Fruit fly (Drosophila melanogaster) whole organism, embryonic: ENCODE results near the gene Dap160.

Source experiments
- Abd-B ChIP-seq: fragments of 200-800 bp; sonication (Bioruptor generic); optimal IDR thresholded peaks from 2 replicates; lab custom pipeline; 2018; ENCODE audit warnings: missing biosample characterization, mild to moderate bottlenecking, missing genetic modification characterization, moderate library complexity
- Asciz ChIP-seq: fragments of 200-800 bp; sonication (Bioruptor generic); optimal IDR thresholded peaks from 2 replicates; lab custom pipeline; 2017; ENCODE audit warnings: missing biosample characterization, mild to moderate bottlenecking, missing genetic modification characterization, missing genetic modification reagents
- CG1024 ChIP-seq: fragments of 200-800 bp; sonication (Bioruptor generic); IDR thresholded peaks from 2 replicates; pipeline ENCODE4 v1.3.6; 2022; ENCODE audit warnings: missing biosample characterization, missing genetic modification characterization
- CG10462 ChIP-seq: fragments of 200-800 bp; sonication (Bioruptor generic); optimal IDR thresholded peaks from 2 replicates; lab custom pipeline; 2016; ENCODE audit warnings: missing biosample characterization, missing genetic modification characterization
- CG11085 ChIP-seq: fragments of 200-800 bp; sonication (Bioruptor generic); IDR thresholded peaks from 2 replicates; pipeline ENCODE4 v1.3.6; 2022; ENCODE audit warnings: missing biosample characterization, missing genetic modification characterization
- CG11456 ChIP-seq: fragments of 200-800 bp; sonication (Bioruptor generic); IDR thresholded peaks from 3 replicates; pipeline ENCODE4 v1.3.6; 2022; ENCODE audit warnings: missing biosample characterization, missing genetic modification characterization
- CG11504 ChIP-seq: fragments of 200-800 bp; sonication (Bioruptor generic); optimal IDR thresholded peaks from 3 replicates; lab custom pipeline; 2019; ENCODE audit warnings: missing biosample characterization, mild to moderate bottlenecking, missing genetic modification characterization, moderate library complexity
- CG11696 ChIP-seq: fragments of 200-800 bp; sonication (Bioruptor generic); IDR thresholded peaks from 2 replicates; pipeline ENCODE4 v1.3.6; 2022; ENCODE audit warnings: missing biosample characterization, missing genetic modification characterization
- CG12155 ChIP-seq: fragments of 200-800 bp; sonication (Bioruptor generic); optimal IDR thresholded peaks from 3 replicates; lab custom pipeline; 2016; ENCODE audit warnings: missing biosample characterization, missing genetic modification characterization
- CG13123 ChIP-seq: fragments of 200-800 bp; sonication (Bioruptor generic); optimal IDR thresholded peaks from 2 replicates; lab custom pipeline; 2016; ENCODE audit warnings: missing biosample characterization, missing genetic modification characterization
- CG15696 ChIP-seq: fragments of 200-800 bp; sonication (Bioruptor generic); optimal IDR thresholded peaks from 2 replicates; lab custom pipeline; 2019; ENCODE audit warnings: missing biosample characterization, mild to moderate bottlenecking, missing genetic modification characterization, moderate library complexity
- CG18262 ChIP-seq: fragments of 200-800 bp; optimal IDR thresholded peaks from 3 replicates; lab custom pipeline; 2019; ENCODE audit warnings: missing biosample characterization, mild to moderate bottlenecking, missing genetic modification characterization, moderate library complexity
- CG18619 ChIP-seq: fragments of 200-800 bp; sonication (Bioruptor generic); optimal IDR thresholded peaks from 3 replicates; lab custom pipeline; 2017; ENCODE audit warnings: missing biosample characterization, mild to moderate bottlenecking, missing genetic modification characterization
- CG32772 ChIP-seq: fragments of 200-800 bp; sonication (Bioruptor generic); IDR thresholded peaks from 2 replicates; pipeline ENCODE4 v1.3.6; 2022; ENCODE audit warnings: missing biosample characterization, missing genetic modification characterization
- CG3281 ChIP-seq: fragments of 200-800 bp; sonication (Bioruptor generic); optimal IDR thresholded peaks from 3 replicates; lab custom pipeline; 2017; ENCODE audit warnings: missing biosample characterization, mild to moderate bottlenecking, missing genetic modification characterization
- CG6254 ChIP-seq: fragments of 200-800 bp; sonication (Bioruptor generic); optimal IDR thresholded peaks from 3 replicates; lab custom pipeline; 2017; ENCODE audit warnings: mild to moderate bottlenecking, missing biosample characterization, missing genetic modification reagents, missing genetic modification characterization
- CG6791 ChIP-seq: fragments of 200-800 bp; sonication (Bioruptor generic); IDR thresholded peaks from 3 replicates; pipeline ENCODE4 v1.3.6; 2022; ENCODE audit warnings: missing biosample characterization, missing genetic modification characterization; ENCODE audit not compliant: partially characterized antibody
- CG6854 ChIP-seq: fragments of 200-800 bp; sonication (Bioruptor generic); optimal IDR thresholded peaks from 3 replicates; lab custom pipeline; 2017; ENCODE audit warnings: missing biosample characterization, mild to moderate bottlenecking, missing genetic modification characterization
- CG8765 ChIP-seq: fragments of 200-800 bp; sonication (Bioruptor generic); IDR thresholded peaks from 2 replicates; pipeline ENCODE4 v1.3.6; 2022; ENCODE audit warnings: missing biosample characterization, missing genetic modification characterization
- CG9876 ChIP-seq: fragments of 200-800 bp; sonication (Bioruptor generic); optimal IDR thresholded peaks from 2 replicates; lab custom pipeline; 2016; ENCODE audit warnings: missing biosample characterization, missing genetic modification characterization
- Dll ChIP-seq: fragments of 200-800 bp; sonication (Bioruptor generic); IDR thresholded peaks from 4 replicates; pipeline ENCODE4 v1.3.6; 2022; ENCODE audit warnings: missing biosample characterization, missing genetic modification characterization; ENCODE audit not compliant: partially characterized antibody
- E2f1 ChIP-seq: fragments of 200-800 bp; sonication (Bioruptor generic); IDR thresholded peaks from 2 replicates; pipeline ENCODE4 v1.3.6; 2022; ENCODE audit warnings: missing biosample characterization, missing genetic modification characterization
- Hr78 ChIP-seq, 2 experiments: fragments of 200-800 bp in 1 of 2; fragments of >200 bp in 1 of 2; sonication (Bioruptor generic) in 1 of 2; optimal IDR thresholded peaks; 2 replicates each; lab custom pipeline; 2017 to 2019; ENCODE audit warnings: missing biosample characterization in 2 of 2, missing genetic modification characterization in 2 of 2, mild to moderate bottlenecking in 1 of 2, moderate library complexity in 1 of 2
- Mrtf ChIP-seq: fragments of 200-800 bp; sonication (Bioruptor generic); IDR thresholded peaks from 3 replicates; pipeline ENCODE4 v1.3.6; 2022; ENCODE audit warnings: missing biosample characterization, missing genetic modification characterization
- Oli ChIP-seq: fragments of 200-800 bp; sonication (Bioruptor generic); optimal IDR thresholded peaks from 2 replicates; lab custom pipeline; 2018; ENCODE audit warnings: missing biosample characterization, mild to moderate bottlenecking, missing genetic modification characterization, moderate library complexity
- Sin3A ChIP-seq: fragments of >200 bp; optimal IDR thresholded peaks from 2 replicates; lab custom pipeline; 2018
- Six4 ChIP-seq: fragments of 200-800 bp; sonication (Bioruptor generic); optimal IDR thresholded peaks from 2 replicates; lab custom pipeline; 2016; ENCODE audit warnings: missing biosample characterization, missing genetic modification characterization
- aop ChIP-seq: fragments of 200-800 bp; sonication (Bioruptor generic); IDR thresholded peaks from 2 replicates; pipeline ENCODE4 v1.3.6; 2022; ENCODE audit warnings: missing biosample characterization, missing genetic modification characterization
- ap ChIP-seq: fragments of 200-800 bp; sonication (Bioruptor generic); IDR thresholded peaks from 2 replicates; pipeline ENCODE4 v1.3.6; 2022; ENCODE audit warnings: missing biosample characterization, missing genetic modification characterization
- bbx ChIP-seq: fragments of 200-800 bp; sonication (Bioruptor generic); IDR thresholded peaks from 2 replicates; pipeline ENCODE4 v1.3.6; 2022; ENCODE audit warnings: missing biosample characterization, missing genetic modification characterization; ENCODE audit not compliant: partially characterized antibody
- btn ChIP-seq: fragments of 200-800 bp; sonication (Bioruptor generic); optimal IDR thresholded peaks from 2 replicates; lab custom pipeline; 2016; ENCODE audit warnings: missing biosample characterization, missing genetic modification characterization
- cad ChIP-seq: fragments of >200 bp; optimal IDR thresholded peaks from 2 replicates; lab custom pipeline; 2017; ENCODE audit warnings: missing biosample characterization, missing genetic modification characterization
- ci ChIP-seq: fragments of 200-800 bp; sonication (Bioruptor generic); IDR thresholded peaks from 3 replicates; pipeline ENCODE4 v1.3.6; 2022; ENCODE audit warnings: missing biosample characterization, missing genetic modification characterization
- croc ChIP-seq: fragments of 200-800 bp; sonication (Bioruptor generic); conservative IDR thresholded peaks from 3 replicates; pipeline ENCODE4 v1.3.6; 2022; ENCODE audit warnings: missing biosample characterization, missing genetic modification characterization
- gce ChIP-seq: fragments of 200-800 bp; sonication (Bioruptor generic); IDR thresholded peaks from 3 replicates; pipeline ENCODE4 v1.3.6; 2022; ENCODE audit warnings: missing biosample characterization, missing genetic modification characterization
- gem ChIP-seq: fragments of 200-800 bp; sonication (Bioruptor generic); optimal IDR thresholded peaks from 2 replicates; lab custom pipeline; 2019; ENCODE audit warnings: missing biosample characterization, mild to moderate bottlenecking, missing genetic modification characterization, moderate library complexity
- jigr1 ChIP-seq: fragments of 200-800 bp; sonication (Bioruptor generic); IDR thresholded peaks from 3 replicates; pipeline ENCODE4 v1.3.6; 2022; ENCODE audit warnings: missing biosample characterization, missing genetic modification characterization
- kay ChIP-seq: fragments of 200-800 bp; sonication (Bioruptor generic); optimal IDR thresholded peaks from 2 replicates; lab custom pipeline; 2016; ENCODE audit warnings: missing biosample characterization, missing genetic modification characterization
- nau ChIP-seq: fragments of 200-800 bp; sonication (Bioruptor generic); optimal IDR thresholded peaks from 3 replicates; lab custom pipeline; 2017; ENCODE audit warnings: missing biosample characterization, mild to moderate bottlenecking, missing genetic modification characterization, missing genetic modification reagents
- oc ChIP-seq: fragments of 200-800 bp; sonication (Bioruptor generic); optimal IDR thresholded peaks from 2 replicates; lab custom pipeline; 2018; ENCODE audit warnings: missing biosample characterization, mild to moderate bottlenecking, missing genetic modification characterization, moderate library complexity
- p53 ChIP-seq: fragments of 200-800 bp; sonication (Bioruptor generic); optimal IDR thresholded peaks from 2 replicates; lab custom pipeline; 2016; ENCODE audit warnings: missing biosample characterization, missing genetic modification characterization
- phol ChIP-seq: fragments of 200-800 bp; sonication (Bioruptor generic); optimal IDR thresholded peaks from 3 replicates; lab custom pipeline; 2018; ENCODE audit warnings: missing biosample characterization, mild to moderate bottlenecking, missing genetic modification characterization, moderate library complexity
- pros ChIP-seq: fragments of 200-800 bp; sonication (Bioruptor generic); optimal IDR thresholded peaks from 3 replicates; lab custom pipeline; 2019; ENCODE audit warnings: missing biosample characterization, mild to moderate bottlenecking, missing genetic modification characterization, moderate library complexity
- pzg ChIP-seq: fragments of 200-800 bp; sonication (Bioruptor generic); optimal IDR thresholded peaks from 3 replicates; lab custom pipeline; 2018; ENCODE audit warnings: missing biosample characterization, mild to moderate bottlenecking, missing genetic modification characterization, moderate library complexity
- repo ChIP-seq: fragments of 200-800 bp; sonication (Bioruptor generic); optimal IDR thresholded peaks from 2 replicates; lab custom pipeline; 2016; ENCODE audit warnings: missing biosample characterization, missing genetic modification characterization
- row ChIP-seq: fragments of 200-800 bp; sonication (Bioruptor generic); IDR thresholded peaks from 3 replicates; pipeline ENCODE4 v1.3.6; 2022; ENCODE audit warnings: missing biosample characterization, missing genetic modification characterization
- sisA ChIP-seq: fragments of 200-800 bp; sonication (Bioruptor generic); IDR thresholded peaks from 2 replicates; pipeline ENCODE4 v1.3.6; 2022; ENCODE audit warnings: missing biosample characterization, missing genetic modification characterization
- tup ChIP-seq: fragments of 200-800 bp; sonication (Bioruptor generic); optimal IDR thresholded peaks from 2 replicates; lab custom pipeline; 2016; ENCODE audit warnings: missing biosample characterization, mild to moderate bottlenecking, missing genetic modification characterization, moderate library complexity
- wor ChIP-seq: fragments of 200-800 bp; sonication (Bioruptor generic); IDR thresholded peaks from 2 replicates; pipeline ENCODE4 v1.3.6; 2022; ENCODE audit warnings: missing biosample characterization, missing genetic modification characterization

Gene Dap160

dm6 chr2L:21168295-21169159 lies 26.4 kb upstream of the Dap160 start, which contains the start of the genes mAcon1, CG43345 and CG43346:
Gene mAcon1 (plus strand): TSS chr2L:21168570.
Gene CG43345 (minus strand): TSS chr2L:21168581.
Gene CG43346 (minus strand): TSS chr2L:21168581.
- TF ChIP-seq CG10462 (GFP tag; lab: Kevin White, UChicago) (peak; percentile 40), CG8765 (GFP tag; lab: Robert Waterston, UW) (peak; percentile 19; the same call in 1 of the 2 replicates), CG18262 (tag; lab: Kevin White, UChicago) (peak; percentile 73), CG6254 (GFP tag; lab: Kevin White, UChicago) (peak; percentile 24), wor (GFP tag; lab: Robert Waterston, UW) (no peak), CG11696 (GFP tag; lab: Robert Waterston, UW) (no peak), CG11085 (GFP tag; lab: Robert Waterston, UW) (peak; percentile 35; the same call in 1 of the 2 replicates), CG1024 (GFP tag; lab: Robert Waterston, UW) (no peak), phol (tag; lab: Kevin White, UChicago) (peak; percentile 83), row (GFP tag; lab: Robert Waterston, UW) (peak; percentile 97), ap (GFP tag; lab: Robert Waterston, UW) (no peak), Hr78 (GFP tag; optimal IDR thresholded peaks at IDR 0.05; lab: Kevin White, UChicago) (no peak), CG32772 (GFP tag; lab: Robert Waterston, UW) (0 out of 2 replicates have a peak, but pooled peaks have one; percentile 33), CG11504 (tag; lab: Kevin White, UChicago) (no peak), sisA (peak; percentile 60), CG11456 (GFP tag; lab: Robert Waterston, UW) (0 out of 3 replicates have a peak, but pooled peaks have one; percentile 61), croc (GFP tag; lab: Robert Waterston, UW) (peak; percentile 64), oc (no peak), Sin3A (lab: Kevin White, UChicago) (peak; percentile 97), CG12155 (GFP tag; lab: Kevin White, UChicago) (peak; percentile 84), CG13123 (GFP tag; lab: Kevin White, UChicago) (peak; percentile 50), CG15696 (tag; lab: Kevin White, UChicago) (peak; percentile 72), pzg (GFP tag; lab: Kevin White, UChicago) (peak; percentile 68), Six4 (peak; percentile 62), Dll (GFP tag; lab: Robert Waterston, UW) (no peak), repo (peak; percentile 69), aop (no peak), gce (no peak), CG18619 (GFP tag; lab: Kevin White, UChicago) (peak; percentile 78), jigr1 (GFP tag; lab: Robert Waterston, UW) (no peak), Abd-B (GFP tag; lab: Kevin White, UChicago) (peak; percentile 89), E2f1 (GFP tag; lab: Robert Waterston, UW) (no peak; the same call in 1 of the 2 replicates), tup (peak; percentile 65), kay (GFP tag; lab: Kevin White, UChicago) (peak; percentile 58), ci (GFP tag; lab: Robert Waterston, UW) (no peak), p53 (GFP tag; lab: Kevin White, UChicago) (peak; percentile 62), Asciz (GFP tag; lab: Kevin White, UChicago) (no peak), bbx (GFP tag; lab: Robert Waterston, UW) (no peak), CG3281 (GFP tag; lab: Kevin White, UChicago) (peak; percentile 86), CG6791 (GFP tag; lab: Robert Waterston, UW) (no peak), pros (GFP tag; lab: Kevin White, UChicago) (no peak), CG6854 (GFP tag; lab: Kevin White, UChicago) (peak; percentile 7), nau (GFP tag; lab: Kevin White, UChicago) (no peak), Mrtf (GFP tag; lab: Robert Waterston, UW) (no peak), gem (no peak), cad (GFP tag; lab: Kevin White, UChicago) (no peak), btn (GFP tag; lab: Kevin White, UChicago) (peak; percentile 51), Oli (tag; lab: Kevin White, UChicago) (peak; percentile 75), CG9876 (GFP tag; lab: Kevin White, UChicago) (peak; percentile 70)
